Fruit fly (Drosophila melanogaster) whole organism, embryonic: ENCODE data around the gene pav.

Source experiments
- Ada2b ChIP-seq: fragments of 200-800 bp; sonication (Bioruptor generic); IDR thresholded peaks from 2 replicates; pipeline ENCODE4 v1.3.6; 2022; ENCODE audit warnings: missing biosample characterization, missing genetic modification characterization
- BEAF-32 ChIP-seq: fragments of 200-800 bp; sonication (Bioruptor generic); optimal IDR thresholded peaks from 3 replicates; lab custom pipeline; 2017; ENCODE audit warnings: missing biosample characterization, missing genetic modification characterization, mild to moderate bottlenecking, moderate library complexity, missing genetic modification reagents
- CG10274 ChIP-seq: fragments of 200-800 bp; sonication (Bioruptor generic); optimal IDR thresholded peaks from 3 replicates; lab custom pipeline; 2017; ENCODE audit warnings: missing biosample characterization, mild to moderate bottlenecking, missing genetic modification characterization
- CG10431 ChIP-seq: fragments of 200-800 bp; sonication (Bioruptor generic); optimal IDR thresholded peaks from 3 replicates; lab custom pipeline; 2018; ENCODE audit warnings: missing biosample characterization, mild to moderate bottlenecking, missing genetic modification characterization
- CG10543 ChIP-seq: fragments of 200-800 bp; sonication (Bioruptor generic); optimal IDR thresholded peaks from 3 replicates; lab custom pipeline; 2017; ENCODE audit warnings: missing biosample characterization, mild to moderate bottlenecking, missing genetic modification characterization, moderate library complexity
- CG11085 ChIP-seq: fragments of 200-800 bp; sonication (Bioruptor generic); IDR thresholded peaks from 2 replicates; pipeline ENCODE4 v1.3.6; 2022; ENCODE audit warnings: missing biosample characterization, missing genetic modification characterization
- CG12104 ChIP-seq: fragments of 200-800 bp; sonication (Bioruptor generic); optimal IDR thresholded peaks from 3 replicates; lab custom pipeline; 2016; ENCODE audit warnings: missing biosample characterization, missing genetic modification characterization
- CG12391 ChIP-seq: fragments of 200-800 bp; sonication (Bioruptor generic); optimal IDR thresholded peaks from 3 replicates; lab custom pipeline; 2018; ENCODE audit warnings: missing biosample characterization, mild to moderate bottlenecking, missing genetic modification characterization, moderate library complexity
- CG12659 ChIP-seq: fragments of 200-800 bp; sonication (Bioruptor generic); optimal IDR thresholded peaks from 3 replicates; lab custom pipeline; 2017; ENCODE audit warnings: mild to moderate bottlenecking, missing biosample characterization, missing genetic modification reagents, missing genetic modification characterization
- CG13296 ChIP-seq: fragments of 200-800 bp; sonication (Bioruptor generic); optimal IDR thresholded peaks from 3 replicates; lab custom pipeline; 2018; ENCODE audit warnings: missing biosample characterization, mild to moderate bottlenecking, missing genetic modification characterization
- CG13775 ChIP-seq: fragments of 200-800 bp; sonication (Bioruptor generic); optimal IDR thresholded peaks from 3 replicates; lab custom pipeline; 2017; ENCODE audit warnings: missing biosample characterization, mild to moderate bottlenecking, missing genetic modification characterization
- CG14667 ChIP-seq: fragments of 200-800 bp; sonication (Bioruptor generic); IDR thresholded peaks from 2 replicates; pipeline ENCODE4 v1.3.6; 2022; ENCODE audit warnings: missing biosample characterization, missing genetic modification characterization
- CG14860 ChIP-seq: fragments of 200-800 bp; sonication (Bioruptor generic); IDR thresholded peaks from 3 replicates; pipeline ENCODE4 v1.3.6; 2022; ENCODE audit warnings: missing biosample characterization, missing genetic modification characterization; ENCODE audit not compliant: partially characterized antibody
- CG14965 ChIP-seq: fragments of 200-800 bp; sonication (Bioruptor generic); optimal IDR thresholded peaks from 2 replicates; lab custom pipeline; 2016; ENCODE audit warnings: missing biosample characterization, missing genetic modification characterization, borderline replicate concordance
- CG15073 ChIP-seq: fragments of 200-800 bp; sonication (Bioruptor generic); optimal IDR thresholded peaks from 2 replicates; lab custom pipeline; 2016; ENCODE audit warnings: missing biosample characterization, missing genetic modification characterization
- CG1602 ChIP-seq: fragments of 200-800 bp; sonication (Bioruptor generic); optimal IDR thresholded peaks from 3 replicates; lab custom pipeline; 2016; ENCODE audit warnings: missing biosample characterization, missing genetic modification characterization
- CG17328 ChIP-seq: fragments of 200-800 bp; sonication (Bioruptor generic); IDR thresholded peaks from 2 replicates; pipeline ENCODE4 v1.3.6; 2022; ENCODE audit warnings: missing biosample characterization, missing genetic modification characterization
- CG17385 ChIP-seq: fragments of 200-800 bp; sonication (Bioruptor generic); optimal IDR thresholded peaks from 3 replicates; lab custom pipeline; 2018; ENCODE audit warnings: missing biosample characterization, mild to moderate bottlenecking, missing genetic modification characterization
- CG17912 ChIP-seq: fragments of 200-800 bp; sonication (Bioruptor generic); optimal IDR thresholded peaks from 2 replicates; lab custom pipeline; 2018; ENCODE audit warnings: missing biosample characterization, mild to moderate bottlenecking, missing genetic modification characterization
- CG2116 ChIP-seq: fragments of 200-800 bp; sonication (Bioruptor generic); optimal IDR thresholded peaks from 3 replicates; lab custom pipeline; 2018; ENCODE audit warnings: missing biosample characterization, mild to moderate bottlenecking, missing genetic modification characterization
- CG32767 ChIP-seq: fragments of 200-800 bp; sonication (Bioruptor generic); IDR thresholded peaks from 2 replicates; pipeline ENCODE4 v1.3.6; 2022; ENCODE audit warnings: missing biosample characterization, missing genetic modification characterization
- CG3281 ChIP-seq: fragments of 200-800 bp; sonication (Bioruptor generic); optimal IDR thresholded peaks from 3 replicates; lab custom pipeline; 2017; ENCODE audit warnings: missing biosample characterization, mild to moderate bottlenecking, missing genetic modification characterization
- CG3726 ChIP-seq: fragments of 200-800 bp; sonication (Bioruptor generic); IDR thresholded peaks from 3 replicates; pipeline ENCODE4, ENCODE4 v1.3.6; 2022; ENCODE audit warnings: missing biosample characterization, missing genetic modification characterization
- CG3847 ChIP-seq: fragments of 200-800 bp; sonication (Bioruptor generic); IDR thresholded peaks from 2 replicates; pipeline ENCODE4 v1.3.6; 2022; ENCODE audit warnings: missing biosample characterization, missing genetic modification characterization
- CG6254 ChIP-seq: fragments of 200-800 bp; sonication (Bioruptor generic); optimal IDR thresholded peaks from 3 replicates; lab custom pipeline; 2017; ENCODE audit warnings: mild to moderate bottlenecking, missing biosample characterization, missing genetic modification reagents, missing genetic modification characterization
- CG6854 ChIP-seq: fragments of 200-800 bp; sonication (Bioruptor generic); optimal IDR thresholded peaks from 3 replicates; lab custom pipeline; 2017; ENCODE audit warnings: missing biosample characterization, mild to moderate bottlenecking, missing genetic modification characterization
- CG9215 ChIP-seq: fragments of 200-800 bp; sonication (Bioruptor generic); IDR thresholded peaks from 2 replicates; pipeline ENCODE4 v1.3.6; 2022; ENCODE audit warnings: missing biosample characterization, missing genetic modification characterization
- CG9932 ChIP-seq: fragments of 200-800 bp; sonication (Bioruptor generic); IDR thresholded peaks from 2 replicates; pipeline ENCODE4 v1.3.6; 2022; ENCODE audit warnings: missing biosample characterization, missing genetic modification characterization
- CkIIα-i1 ChIP-seq: fragments of 200-800 bp; sonication (Bioruptor generic); IDR thresholded peaks from 2 replicates; pipeline ENCODE4 v1.3.6; 2022; ENCODE audit warnings: missing biosample characterization, missing genetic modification characterization
- CoRest ChIP-seq: fragments of 200-800 bp; sonication (Bioruptor generic); optimal IDR thresholded peaks from 3 replicates; lab custom pipeline; 2018; ENCODE audit warnings: missing biosample characterization, mild to moderate bottlenecking, missing genetic modification characterization, moderate library complexity
- Elba2 ChIP-seq: fragments of 200-800 bp; sonication (Bioruptor generic); optimal IDR thresholded peaks from 3 replicates; lab custom pipeline; 2016; ENCODE audit warnings: missing biosample characterization, missing genetic modification characterization
- Ets65A ChIP-seq: fragments of 200-800 bp; sonication (Bioruptor generic); peaks from one replicate; lab custom pipeline; 2016; ENCODE audit warnings: missing biosample characterization, missing genetic modification characterization
- Hmr ChIP-seq: fragments of 200-800 bp; sonication (Bioruptor generic); optimal IDR thresholded peaks from 3 replicates; lab custom pipeline; 2017; ENCODE audit warnings: mild to moderate bottlenecking, missing biosample characterization, missing genetic modification reagents, missing genetic modification characterization
- Ptx1 ChIP-seq: fragments of 200-800 bp; sonication (Bioruptor generic); IDR thresholded peaks from 2 replicates; pipeline ENCODE4 v1.3.6; 2022; ENCODE audit warnings: missing biosample characterization, missing genetic modification characterization
- Taf1 ChIP-seq: fragments of 200-800 bp; sonication (Bioruptor generic); IDR thresholded peaks from 2 replicates; pipeline ENCODE4 v1.3.6; 2022; ENCODE audit warnings: missing biosample characterization, missing genetic modification characterization
- Usf ChIP-seq: fragments of 200-800 bp; sonication (Bioruptor generic); optimal IDR thresholded peaks from 2 replicates; lab custom pipeline; 2017; ENCODE audit warnings: missing genotype, missing biosample characterization, missing genetic modification characterization
- Xbp1 ChIP-seq: fragments of 200-800 bp; sonication (Bioruptor generic); optimal IDR thresholded peaks from 3 replicates; lab custom pipeline; 2016; ENCODE audit warnings: missing biosample characterization, mild to moderate bottlenecking, missing genetic modification characterization
- ato ChIP-seq: fragments of 200-800 bp; sonication (Bioruptor generic); IDR thresholded peaks from 2 replicates; pipeline ENCODE4 v1.3.6; 2022; ENCODE audit warnings: missing biosample characterization, missing genetic modification characterization; ENCODE audit not compliant: partially characterized antibody
- cad ChIP-seq: fragments of >200 bp; optimal IDR thresholded peaks from 2 replicates; lab custom pipeline; 2017; ENCODE audit warnings: missing biosample characterization, missing genetic modification characterization
- caup ChIP-seq: fragments of 200-800 bp; sonication (Bioruptor generic); optimal IDR thresholded peaks from 3 replicates; lab custom pipeline; 2017; ENCODE audit warnings: missing biosample characterization, mild to moderate bottlenecking, missing genetic modification characterization, moderate library complexity; ENCODE audit not compliant: severe bottlenecking
- fd102C ChIP-seq: fragments of 200-800 bp; sonication (Bioruptor generic); optimal IDR thresholded peaks from 2 replicates; lab custom pipeline; 2018; ENCODE audit warnings: missing biosample characterization, mild to moderate bottlenecking, missing genetic modification characterization, moderate library complexity
- h ChIP-seq: fragments of >200 bp; optimal IDR thresholded peaks from 2 replicates; lab custom pipeline; 2017
- nmo ChIP-seq: fragments of 200-800 bp; sonication (Bioruptor generic); optimal IDR thresholded peaks from 2 replicates; lab custom pipeline; 2018; ENCODE audit warnings: missing biosample characterization, mild to moderate bottlenecking, missing genetic modification characterization, moderate library complexity
- nom ChIP-seq: fragments of 200-800 bp; sonication (Bioruptor generic); optimal IDR thresholded peaks from 2 replicates; lab custom pipeline; 2017; ENCODE audit warnings: missing biosample characterization, missing genetic modification characterization, mild to moderate bottlenecking, moderate library complexity, missing genetic modification reagents
- pan ChIP-seq, 4 experiments: fragments of >200 bp in 3 of 4; fragments of 200-800 bp in 1 of 4; sonication (Bioruptor generic) in 1 of 4; optimal IDR thresholded peaks in 3 of 4; IDR thresholded peaks in 1 of 4; 2 replicates each; pipeline versions ENCODE4 v1.3.6 to Lab custom; 2017 to 2022; ENCODE audit warnings: missing biosample characterization in 2 of 4, missing genetic modification characterization in 2 of 4, mixed read lengths in 1 of 4
- scrt ChIP-seq: fragments of 200-800 bp; sonication (Bioruptor generic); optimal IDR thresholded peaks from 2 replicates; lab custom pipeline; 2018; ENCODE audit warnings: missing biosample characterization, mild to moderate bottlenecking, missing genetic modification characterization, moderate library complexity
- trem ChIP-seq: fragments of 200-800 bp; optimal IDR thresholded peaks from 3 replicates; lab custom pipeline; 2019; ENCODE audit warnings: missing biosample characterization, mild to moderate bottlenecking, missing genetic modification characterization, moderate library complexity
- twi ChIP-seq: fragments of 200-800 bp; optimal IDR thresholded peaks from 2 replicates; lab custom pipeline; 2019; ENCODE audit warnings: missing biosample characterization, mild to moderate bottlenecking, missing genetic modification characterization, moderate library complexity
- vnd ChIP-seq: fragments of 200-800 bp; sonication (Bioruptor generic); IDR thresholded peaks from 3 replicates; pipeline ENCODE4 v1.3.6; 2022; ENCODE audit warnings: missing biosample characterization, missing genetic modification characterization; ENCODE audit not compliant: partially characterized antibody

The pav gene

dm6 chr3L:4254301-4254834, 11.8 kb downstream of the pav start, which contains the start of the genes ago and CG1265 (continued):
- peak; percentile 67 for TF ChIP-seq BEAF-32 (GFP tag; lab: Kevin White, UChicago)
- peak; percentile 12; the same call in 1 of the 2 replicates for TF ChIP-seq CG3847 (GFP tag; lab: Robert Waterston, UW)
- TF ChIP-seq CG15073 (GFP tag; lab: Kevin White, UChicago): no peak
- no peak for TF ChIP-seq CG14965 (GFP tag; lab: Kevin White, UChicago)
- TF ChIP-seq CG12391 (tag; lab: Kevin White, UChicago): peak; percentile 54
- peak; percentile 73 for TF ChIP-seq nmo
- TF ChIP-seq vnd (GFP tag; lab: Robert Waterston, UW): no peak; the same call in 2 of the 3 replicates
- no peak; the same call in 1 of the 2 replicates for TF ChIP-seq CG17328
- TF ChIP-seq CG9932 (GFP tag; lab: Robert Waterston, UW): peak; percentile 72
- peak; percentile 54 for TF ChIP-seq CG12104 (GFP tag; lab: Kevin White, UChicago)
- TF ChIP-seq Xbp1 (GFP tag; lab: Kevin White, UChicago): peak; percentile 29
- TF ChIP-seq CG3726 (GFP tag; lab: Robert Waterston, UW): no peak
- TF ChIP-seq CG12659 (GFP tag; lab: Kevin White, UChicago): peak; percentile 54
- no peak for TF ChIP-seq cad (GFP tag; lab: Kevin White, UChicago)
- peak; percentile 11 for TF ChIP-seq twi (tag; lab: Kevin White, UChicago)
- peak; percentile 43 for TF ChIP-seq Ptx1 (GFP tag; lab: Robert Waterston, UW)
- TF ChIP-seq pan (optimal IDR thresholded peaks at IDR 0.05; lab: Kevin White, UChicago): no peak
- TF ChIP-seq pan (GFP tag; optimal IDR thresholded peaks at IDR 0.05 in 1 of 2, IDR thresholded peaks at IDR 0.05 in 1 of 2): peak in 1 of 2 experiments; percentile 39
- TF ChIP-seq CoRest: peak; percentile 71
- peak; percentile 80 for TF ChIP-seq CG10543 (GFP tag; lab: Kevin White, UChicago)
- TF ChIP-seq CG6854 (GFP tag; lab: Kevin White, UChicago): no peak
- peak; percentile 33 for TF ChIP-seq CG10431 (GFP tag; lab: Kevin White, UChicago)
- TF ChIP-seq CG2116 (GFP tag; lab: Kevin White, UChicago): peak; percentile 6
- peak; percentile 40 for TF ChIP-seq CG3281 (GFP tag; lab: Kevin White, UChicago)
- TF ChIP-seq CG13296: peak; percentile 40
- no peak for TF ChIP-seq CG10274 (GFP tag; lab: Kevin White, UChicago)
- TF ChIP-seq CG6254 (GFP tag; lab: Kevin White, UChicago): no peak
- peak; percentile 18; the same call in 1 of the 2 replicates for TF ChIP-seq Ada2b
- peak; percentile 60 for TF ChIP-seq CG13775 (GFP tag; lab: Kevin White, UChicago)
- peak; percentile 37 for TF ChIP-seq Usf (GFP tag; lab: Kevin White, UChicago)
- TF ChIP-seq Elba2 (GFP tag; lab: Kevin White, UChicago): no peak
- no peak for TF ChIP-seq ato (GFP tag; lab: Robert Waterston, UW)
- TF ChIP-seq CG17912 (GFP tag; lab: Kevin White, UChicago): peak; percentile 72
- no peak for TF ChIP-seq h (lab: Kevin White, UChicago)
- TF ChIP-seq Ets65A: peak; percentile 63
- TF ChIP-seq CG1602 (GFP tag; lab: Kevin White, UChicago): peak; percentile 34
- TF ChIP-seq CG32767 (GFP tag; lab: Robert Waterston, UW): no peak
- peak; percentile 46 for TF ChIP-seq CG9215 (GFP tag; lab: Robert Waterston, UW)
- 0 out of 2 replicates have a peak, but pooled peaks have one; percentile 6 for TF ChIP-seq CG11085
- TF ChIP-seq CkIIα-i1 (GFP tag; lab: Robert Waterston, UW): no peak
- 0 out of 3 replicates have a peak, but pooled peaks have one; percentile 4 for TF ChIP-seq CG14860 (GFP tag; lab: Robert Waterston, UW)
- TF ChIP-seq Hmr (GFP tag; lab: Kevin White, UChicago): peak; percentile 55
- TF ChIP-seq CG17385: peak; percentile 35
- peak; percentile 36 for TF ChIP-seq trem (tag; lab: Kevin White, UChicago)
- TF ChIP-seq CG14667 (GFP tag; lab: Robert Waterston, UW): peak; percentile 46; the same call in 1 of the 2 replicates
- TF ChIP-seq scrt (GFP tag; lab: Kevin White, UChicago): no peak
- peak; percentile 12; the same call in 1 of the 2 replicates for TF ChIP-seq Taf1 (GFP tag; lab: Robert Waterston, UW)
- TF ChIP-seq nom (GFP tag; lab: Kevin White, UChicago): no peak
- no peak for TF ChIP-seq fd102C
- peak; percentile 10 for TF ChIP-seq caup (GFP tag; lab: Kevin White, UChicago)
